Fruit fly (Drosophila melanogaster) whole organism: ENCODE measurements around the gene CG14221.

Experiments
- EcR ChIP-seq, 2 experiments: fragments of >200 bp; optimal IDR thresholded peaks; 2 replicates each; lab custom pipeline; 2017; ENCODE audit warnings: missing biosample characterization in 2 of 2, missing genetic modification characterization in 2 of 2, missing genetic modification reagents in 2 of 2
- pan ChIP-seq: fragments of >200 bp; optimal IDR thresholded peaks from 2 replicates; lab custom pipeline; 2017
- psq ChIP-seq: fragments of >200 bp; optimal IDR thresholded peaks from 2 replicates; lab custom pipeline; 2017
- usp ChIP-seq: fragments of >200 bp; optimal IDR thresholded peaks from 2 replicates; lab custom pipeline; 2017; ENCODE audit warnings: missing biosample characterization, missing genetic modification characterization, mixed read lengths

dm6 chrX:19667444-19668104, 46.5 kb upstream of the CG14221 start:
- TF ChIP-seq EcR (GFP tag; optimal IDR thresholded peaks at IDR 0.05; lab: Kevin White, UChicago) = no peak
- TF ChIP-seq usp (GFP tag; lab: Kevin White, UChicago) = no peak
- no peak for TF ChIP-seq pan (lab: Kevin White, UChicago)
- no peak for TF ChIP-seq psq
